Worm (Caenorhabditis elegans) whole organism, midembryonic: ENCODE results near the gene nlp-53.

Experiments used
- T22C8.4 ChIP-seq: fragments of 200-800 bp; sonication (Bioruptor generic); IDR thresholded peaks from 2 replicates; pipeline ENCODE4 v1.3.6; 2022; ENCODE audit warnings: missing genetic modification characterization, missing compliant biosample characterization
- cog-1 ChIP-seq: sonication (generic microtip); optimal IDR thresholded peaks from 2 replicates; lab custom pipeline; 2016; ENCODE audit warnings: missing genetic modification characterization, missing compliant biosample characterization
- flt-1 ChIP-seq: fragments of 200-800 bp; sonication (Bioruptor generic); IDR thresholded peaks from 2 replicates; pipeline ENCODE4 v1.3.6; 2022; ENCODE audit warnings: missing genetic modification characterization, missing compliant biosample characterization
- tab-1 ChIP-seq: fragments of 200-800 bp; sonication (Bioruptor generic); IDR thresholded peaks from 2 replicates; pipeline ENCODE4 v1.3.6; 2022; ENCODE audit warnings: missing genetic modification characterization, missing compliant biosample characterization
- ztf-29 ChIP-seq: fragments of 200-800 bp; sonication (Bioruptor generic); IDR thresholded peaks from 2 replicates; pipeline ENCODE4 v1.3.6; 2022; ENCODE audit warnings: missing genetic modification reagents, missing genetic modification characterization, missing compliant biosample characterization

DNA sequence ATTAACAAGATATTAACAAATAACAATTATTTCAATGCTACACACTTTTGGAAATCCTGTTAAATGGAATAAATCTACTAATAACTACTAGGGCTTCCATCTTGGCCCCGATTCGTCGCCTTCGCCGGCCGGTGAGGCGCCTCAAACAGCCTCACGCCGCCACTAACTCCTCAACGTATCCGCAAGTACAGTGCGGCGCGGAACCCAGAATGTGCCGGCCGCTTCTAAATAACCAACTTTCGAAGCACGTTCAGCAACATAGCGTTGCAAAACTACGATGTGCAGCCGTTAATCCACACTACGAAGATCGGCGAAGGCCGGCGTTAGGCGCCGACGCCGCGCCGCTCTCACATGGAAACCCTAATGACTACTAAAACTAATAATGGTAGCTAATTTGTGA is 12.8 kb upstream of the nlp-53 start:
- TF ChIP-seq tab-1 (GFP tag; lab: Robert Waterston, UW) (no peak), cog-1 (no peak), flt-1 (GFP tag; lab: Robert Waterston, UW) (no peak), T22C8.4 (GFP tag; lab: Robert Waterston, UW) (no peak), ztf-29 (GFP tag; lab: Robert Waterston, UW) (no peak)
